Fruit fly (Drosophila melanogaster): Measurements from ENCODE around the gene neb.
A peak's percentile ranks its signal among the peaks of the same experiment; 100 is the strongest.

DNA sequence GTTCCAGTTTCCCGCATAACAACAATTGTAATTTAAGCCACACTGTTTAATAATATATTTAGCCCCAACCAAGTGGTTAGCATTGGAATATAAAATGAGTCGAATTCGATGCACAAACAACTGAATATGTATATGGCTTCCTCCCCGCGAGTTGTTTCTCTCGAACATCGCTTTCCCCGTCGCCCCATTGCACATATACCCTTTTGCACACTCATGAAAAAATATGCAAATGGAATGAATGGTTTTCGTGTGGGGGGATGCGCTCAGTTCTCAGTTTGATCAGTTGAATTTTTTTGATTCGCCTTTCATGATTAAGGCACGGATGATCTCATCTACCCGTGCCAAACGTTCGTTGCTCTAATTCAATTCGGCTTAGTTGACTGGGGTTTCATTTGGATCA is 5.2 kb downstream of the neb start:
- TF ChIP-seq CG8301 (tag; optimal IDR thresholded peaks at IDR 0.05) (no peak), EcR (GFP tag; optimal IDR thresholded peaks at IDR 0.05) (no peak), CG17806 (tag; optimal IDR thresholded peaks at IDR 0.05) (no peak), Pif1B (GFP tag; optimal IDR thresholded peaks at IDR 0.05) (no peak), CG4496 (GFP tag; IDR thresholded peaks at IDR 0.05) (0 out of 3 replicates have a peak, but pooled peaks have one; percentile 24)
